Worm (Caenorhabditis elegans): Measurements from ENCODE around the gene fbxb-22.

DNA sequence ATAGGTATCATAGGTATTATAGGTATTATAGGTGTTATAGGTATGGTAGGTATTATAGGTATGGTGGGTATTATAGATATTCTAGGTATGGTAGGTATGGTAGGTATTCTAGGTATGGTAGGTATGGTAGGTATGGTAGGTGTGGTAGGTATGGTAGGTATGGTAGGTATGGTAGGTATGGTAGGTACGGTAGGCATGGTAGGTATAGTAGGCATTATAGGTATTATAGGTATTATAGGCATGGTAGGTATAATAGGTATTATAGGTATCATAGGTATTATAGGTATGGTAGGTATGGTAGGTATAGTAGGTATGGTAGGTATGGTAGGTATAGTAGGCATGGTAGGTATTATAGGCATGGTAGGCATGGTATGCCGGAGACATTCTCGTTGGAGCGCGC, 48.4 kb upstream of the fbxb-22 start:
- TF ChIP-seq him-1 (tag; optimal IDR thresholded peaks at IDR 0.05): no peak
- TF ChIP-seq dao-5 (tag; optimal IDR thresholded peaks at IDR 0.05): no peak
- TF ChIP-seq W03F9.2 (tag; optimal IDR thresholded peaks at IDR 0.05): no peak

Measured in whole organism, L4/young adult.